Worm (Caenorhabditis elegans): Measurements from ENCODE around the gene Y50D4A.4.

ce11 chrV:1207589-1207988, 11.7 kb upstream of the Y50D4A.4 start, which contains the start of gene Y50D4A.1:
- no peak for TF ChIP-seq sdz-38 (tag; optimal IDR thresholded peaks at IDR 0.05)
- no peak for TF ChIP-seq xnd-1 (tag; optimal IDR thresholded peaks at IDR 0.05)
- no peak for TF ChIP-seq B0019.2 (GFP tag; conservative IDR thresholded peaks at IDR 0.05)
- TF ChIP-seq dpl-1 (GFP tag; optimal IDR thresholded peaks at IDR 0.05) = no peak
- no peak for TF ChIP-seq Y53F4B.3 (GFP tag; IDR thresholded peaks at IDR 0.05)
- no peak for TF ChIP-seq pha-4 (tag; optimal IDR thresholded peaks at IDR 0.05)
- TF ChIP-seq lin-35 (GFP tag; optimal IDR thresholded peaks at IDR 0.05) = no peak

Measured in whole organism, young adult.